Worm (Caenorhabditis elegans): ENCODE measurements around the gene F19G12.4.

The F19G12.4 gene

DNA sequence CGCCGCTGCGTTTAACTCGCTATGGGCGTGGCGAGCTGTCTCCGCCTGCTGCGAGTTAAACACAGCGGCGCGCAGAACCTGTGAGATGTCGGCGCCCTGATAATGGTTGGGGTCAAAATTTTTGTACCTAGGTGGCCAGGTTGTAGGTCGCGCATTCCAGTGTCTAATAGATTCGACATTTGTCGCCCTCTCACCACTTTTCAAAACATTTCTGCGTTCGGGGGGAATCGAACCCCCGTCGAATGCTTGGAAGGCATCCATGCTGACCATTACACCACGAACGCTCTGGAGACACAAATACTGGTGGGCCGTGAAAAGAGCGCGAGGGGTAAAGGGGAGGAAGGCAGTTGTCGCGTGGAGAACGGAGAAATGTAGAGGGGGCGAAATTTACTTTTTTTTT lies 37.7 kb upstream of the F19G12.4 start (continued):
- peak; percentile 31 for TF ChIP-seq F57A8.1 (GFP tag; optimal IDR thresholded peaks at IDR 0.05)
- no peak for TF ChIP-seq nfya-2 (GFP tag; IDR thresholded peaks at IDR 0.05)
- TF ChIP-seq madf-8 (GFP tag; conservative IDR thresholded peaks at IDR 0.05), result no peak
- no peak for TF ChIP-seq Y53F4B.3 (GFP tag; IDR thresholded peaks at IDR 0.05)
- no peak for TF ChIP-seq ztf-28 (GFP tag; IDR thresholded peaks at IDR 0.05)
- TF ChIP-seq K12H6.12 (tag; optimal IDR thresholded peaks at IDR 0.05), result peak; percentile 46
- TF ChIP-seq lin-35 (GFP tag; optimal IDR thresholded peaks at IDR 0.05), result peak in 1 of 3 experiments; percentile 64
- TF ChIP-seq Y95B8A.8 (GFP tag; IDR thresholded peaks at IDR 0.05), result peak; percentile 52; the same call in 1 of the 2 replicates
- TF ChIP-seq lin-26 (GFP tag; IDR thresholded peaks at IDR 0.05), result peak; percentile 83
- peak; percentile 46; the same call in 1 of the 2 replicates for TF ChIP-seq ceh-100 (GFP tag; IDR thresholded peaks at IDR 0.05)
- peak; percentile 78 for TF ChIP-seq ceh-27 (GFP tag; optimal IDR thresholded peaks at IDR 0.05)
- TF ChIP-seq fkh-3 (tag; optimal IDR thresholded peaks at IDR 0.05), result peak; percentile 50
- no peak for TF ChIP-seq nfya-1 (tag; optimal IDR thresholded peaks at IDR 0.05; ENCODE audit: borderline replicate concordance, insufficient read depth)
- TF ChIP-seq madf-6 (GFP tag; IDR thresholded peaks at IDR 0.05), result peak; percentile 51; the same call in 1 of the 2 replicates
- TF ChIP-seq F37B4.10 (GFP tag; IDR thresholded peaks at IDR 0.05), result no peak
- peak; percentile 66 for TF ChIP-seq ekl-4 (GFP tag; IDR thresholded peaks at IDR 0.05)
- no peak for TF ChIP-seq lsy-27 (tag; optimal IDR thresholded peaks at IDR 0.05; ENCODE audit: borderline replicate concordance, insufficient read depth)
- TF ChIP-seq egrh-3 (GFP tag; IDR thresholded peaks at IDR 0.05), result no peak; the same call in 1 of the 2 replicates
- TF ChIP-seq T26A5.8 (tag; optimal IDR thresholded peaks at IDR 0.05), result peak; percentile 8
- no peak for TF ChIP-seq aptf-3 (GFP tag; IDR thresholded peaks at IDR 0.05)
- peak; percentile 57 for TF ChIP-seq mes-4 (tag; optimal IDR thresholded peaks at IDR 0.05)
- no peak for TF ChIP-seq dpl-1 (GFP tag; optimal IDR thresholded peaks at IDR 0.05)
- TF ChIP-seq dox-1 (GFP tag; IDR thresholded peaks at IDR 0.05), result peak; percentile 94
- TF ChIP-seq hlh-12 (tag; optimal IDR thresholded peaks at IDR 0.05), result no peak
- peak; percentile 61 for TF ChIP-seq ztf-18 (tag; optimal IDR thresholded peaks at IDR 0.05)
- no peak for TF ChIP-seq F49E8.2 (tag; optimal IDR thresholded peaks at IDR 0.05; ENCODE audit: insufficient read depth)
- TF ChIP-seq ceh-58 (GFP tag; IDR thresholded peaks at IDR 0.05), result no peak
- TF ChIP-seq chd-7 (tag; optimal IDR thresholded peaks at IDR 0.05), result peak; percentile 83
- TF ChIP-seq F10E7.11 (tag; optimal IDR thresholded peaks at IDR 0.05), result peak; percentile 71
- TF ChIP-seq cebp-1 (GFP tag; IDR thresholded peaks at IDR 0.05), result 0 out of 2 replicates have a peak, but pooled peaks have one; percentile 35
- peak; percentile 78 for TF ChIP-seq cebp-1 (tag; optimal IDR thresholded peaks at IDR 0.05)
- TF ChIP-seq ztf-3 (GFP tag; optimal IDR thresholded peaks at IDR 0.05), result no peak
- TF ChIP-seq C06A6.2 (GFP tag; conservative IDR thresholded peaks at IDR 0.05), result 0 out of 2 replicates have a peak, but pooled peaks have one; percentile 30
- no peak for TF ChIP-seq ceh-79 (tag; optimal IDR thresholded peaks at IDR 0.05)
- TF ChIP-seq ztf-26 (tag; optimal IDR thresholded peaks at IDR 0.05), result peak; percentile 68
- TF ChIP-seq ama-1 (optimal IDR thresholded peaks at IDR 0.05), result no peak
- TF ChIP-seq ama-1 (GFP tag; optimal IDR thresholded peaks at IDR 0.05), result no peak
- TF ChIP-seq Y67H2A.10 (GFP tag; conservative IDR thresholded peaks at IDR 0.05), result peak; percentile 32
- TF ChIP-seq F52B5.7 (tag; optimal IDR thresholded peaks at IDR 0.05), result peak; percentile 70

DNA sequence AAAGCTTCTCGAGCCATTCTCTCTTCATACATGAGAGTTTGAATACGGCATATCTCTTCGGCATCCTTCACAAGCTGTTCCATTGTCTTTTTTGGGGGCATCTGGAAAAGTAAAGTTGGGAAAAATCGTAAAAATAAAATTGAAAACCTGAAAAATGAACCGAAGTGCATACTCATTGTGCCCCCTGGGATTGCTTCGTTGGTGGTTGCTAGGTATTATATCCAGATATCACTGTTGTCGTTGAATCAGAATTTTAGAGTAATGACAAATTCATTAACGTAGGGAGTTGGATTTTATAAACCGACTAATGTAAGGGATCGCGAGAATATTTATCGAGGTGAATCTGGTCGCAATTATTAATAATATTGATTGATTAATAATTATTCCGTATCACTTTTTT lies 35.5 kb upstream of the F19G12.4 start, which contains the start of gene F56C3.10:
Gene F56C3.10 (minus strand): TSS at position 101 of the 400 bp plus-strand sequence.
- TF ChIP-seq Y53F4B.3 (GFP tag; IDR thresholded peaks at IDR 0.05) (no peak), Y67H2A.10 (GFP tag; conservative IDR thresholded peaks at IDR 0.05) (no peak), lir-1 (GFP tag; conservative IDR thresholded peaks at IDR 0.05) (no peak), nhr-90 (tag; optimal IDR thresholded peaks at IDR 0.05) (no peak), hlh-12 (tag; optimal IDR thresholded peaks at IDR 0.05) (no peak)
